Fruit fly (Drosophila melanogaster): ENCODE data around the gene Hsp68.
A peak's percentile ranks its signal among the peaks of the same experiment; 100 is the strongest.

Hsp68 gene

dm6 chr3R:24099039-24100026, 42.2 kb upstream of the Hsp68 start (continued):
- TF ChIP-seq CG15696 (tag; optimal IDR thresholded peaks at IDR 0.05) (no peak), CG9797 (GFP tag; optimal IDR thresholded peaks at IDR 0.05) (no peak), CG17912 (GFP tag; optimal IDR thresholded peaks at IDR 0.05) (no peak), Ptx1 (GFP tag; IDR thresholded peaks at IDR 0.05) (peak; percentile 84), CG4424 (GFP tag; optimal IDR thresholded peaks at IDR 0.05) (peak; percentile 72), CG2678 (tag; optimal IDR thresholded peaks at IDR 0.05) (peak; percentile 79), hkb (optimal IDR thresholded peaks at IDR 0.05) (no peak), hkb (GFP tag; IDR thresholded peaks at IDR 0.05) (peak; percentile 86), lov (optimal IDR thresholded peaks at IDR 0.05) (no peak), lov (GFP tag; IDR thresholded peaks at IDR 0.05) (peak; percentile 61; the same call in 1 of the 3 replicates), CG7963 (GFP tag; IDR thresholded peaks at IDR 0.05; ENCODE audit: partially characterized antibody) (no peak), Hr3 (GFP tag; optimal IDR thresholded peaks at IDR 0.05) (peak; percentile 72), CG33557 (GFP tag; optimal IDR thresholded peaks at IDR 0.05) (no peak), CG33213 (GFP tag; optimal IDR thresholded peaks at IDR 0.05) (peak; percentile 81), CG12299 (tag; optimal IDR thresholded peaks at IDR 0.05) (peak; percentile 47), CG5245 (GFP tag; optimal IDR thresholded peaks at IDR 0.05) (peak; percentile 66), Meics (GFP tag; optimal IDR thresholded peaks at IDR 0.05) (peak; percentile 80), CG8924 (tag; optimal IDR thresholded peaks at IDR 0.05) (peak; percentile 72), CG6813 (GFP tag; optimal IDR thresholded peaks at IDR 0.05) (peak; percentile 64), fd96Cb (tag; optimal IDR thresholded peaks at IDR 0.05) (peak; percentile 74), esg (GFP tag; conservative IDR thresholded peaks at IDR 0.05) (peak; percentile 77), slp2 (GFP tag; optimal IDR thresholded peaks at IDR 0.05) (peak; percentile 65), CG1603 (tag; optimal IDR thresholded peaks at IDR 0.05) (peak; percentile 76), Oaz (GFP tag; IDR thresholded peaks at IDR 0.05) (peak; percentile 60; the same call in 1 of the 2 replicates), CG11085 (GFP tag; IDR thresholded peaks at IDR 0.05) (peak; percentile 86), CG4854 (GFP tag; optimal IDR thresholded peaks at IDR 0.05) (peak; percentile 65), CG17612 (GFP tag; IDR thresholded peaks at IDR 0.05) (no peak), Xbp1 (GFP tag; optimal IDR thresholded peaks at IDR 0.05) (peak; percentile 79), knrl (GFP tag; IDR thresholded peaks at IDR 0.05; ENCODE audit: partially characterized antibody) (no peak), CG1792 (GFP tag; optimal IDR thresholded peaks at IDR 0.05) (peak; percentile 15), corto (GFP tag; optimal IDR thresholded peaks at IDR 0.05) (peak; percentile 32), maf-S (GFP tag; optimal IDR thresholded peaks at IDR 0.05) (peak; percentile 79), HmgZ (tag; optimal IDR thresholded peaks at IDR 0.05) (peak; percentile 69), CG14965 (GFP tag; optimal IDR thresholded peaks at IDR 0.05; ENCODE audit: borderline replicate concordance) (peak; percentile 25), B-H2 (GFP tag; optimal IDR thresholded peaks at IDR 0.05) (no peak), CG18011 (GFP tag; optimal IDR thresholded peaks at IDR 0.05) (peak; percentile 64), gcm2 (GFP tag; optimal IDR thresholded peaks at IDR 0.05) (peak; percentile 62), CG16779 (GFP tag; IDR thresholded peaks at IDR 0.05) (0 out of 2 replicates have a peak, but pooled peaks have one; percentile 46), CG10209 (GFP tag; optimal IDR thresholded peaks at IDR 0.05) (peak; percentile 81), lab (GFP tag; optimal IDR thresholded peaks at IDR 0.05) (peak; percentile 86), pros (GFP tag; optimal IDR thresholded peaks at IDR 0.05) (no peak), CG1647 (GFP tag; optimal IDR thresholded peaks at IDR 0.05) (peak; percentile 66), CG13287 (GFP tag; IDR thresholded peaks at IDR 0.05; ENCODE audit: partially characterized antibody) (no peak), CG3163 (GFP tag; optimal IDR thresholded peaks at IDR 0.05) (peak; percentile 29), cad (GFP tag; optimal IDR thresholded peaks at IDR 0.05) (no peak), ara (GFP tag; IDR thresholded peaks at IDR 0.05) (peak; percentile 76; the same call in 1 of the 2 replicates), CG7839 (tag; optimal IDR thresholded peaks at IDR 0.05) (peak; percentile 85), wor (GFP tag; IDR thresholded peaks at IDR 0.05) (peak; percentile 61; the same call in 1 of the 2 replicates)

Data from whole organism, embryonic.